Worm (Caenorhabditis elegans) whole organism, L1 larva: Measurements from ENCODE around the gene him-14.

Experiments used
- C34B4.2 ChIP-seq: sonication (generic microtip); optimal IDR thresholded peaks from 2 replicates; lab custom pipeline; 2017; ENCODE audit warnings: mild to moderate bottlenecking, missing genetic modification characterization, missing compliant biosample characterization
- F16B12.6 ChIP-seq: fragments of 150-350 bp; optimal IDR thresholded peaks from 2 replicates; lab custom pipeline; 2014; ENCODE audit warnings: missing biosample characterization, missing genetic modification characterization
- alr-1 ChIP-seq: fragments of 200-800 bp; sonication (Bioruptor generic); optimal IDR thresholded peaks from 2 replicates; lab custom pipeline; 2018; ENCODE audit warnings: borderline replicate concordance, mild to moderate bottlenecking, missing genetic modification characterization, missing compliant biosample characterization
- aly-2 ChIP-seq: fragments of 150-350 bp; optimal IDR thresholded peaks from 2 replicates; lab custom pipeline; 2014; ENCODE audit warnings: missing biosample characterization, missing genetic modification characterization
- ama-1 ChIP-seq: fragments of 150-350 bp; optimal IDR thresholded peaks from 2 replicates; lab custom pipeline; 2014
- blmp-1 ChIP-seq: fragments of 150-350 bp; optimal IDR thresholded peaks from 2 replicates; lab custom pipeline; 2014; ENCODE audit warnings: missing biosample characterization, missing genetic modification characterization
- ceh-63 ChIP-seq: fragments of 200-800 bp; sonication (Bioruptor generic); optimal IDR thresholded peaks from 2 replicates; lab custom pipeline; 2018; ENCODE audit warnings: mild to moderate bottlenecking, missing genetic modification characterization, missing compliant biosample characterization
- ceh-8 ChIP-seq: fragments of 200-800 bp; sonication (Bioruptor generic); optimal IDR thresholded peaks from 2 replicates; lab custom pipeline; 2018; ENCODE audit warnings: mild to moderate bottlenecking, missing genetic modification characterization, moderate library complexity, missing compliant biosample characterization
- ceh-82 ChIP-seq, 3 experiments: fragments of 150-350 bp in 1 of 3; sonication (generic microtip) in 2 of 3; optimal IDR thresholded peaks; 2 replicates each; lab custom pipeline; 2014 to 2017; ENCODE audit warnings: missing biosample characterization in 3 of 3, missing genetic modification characterization in 3 of 3
- ceh-88 ChIP-seq: fragments of 200-800 bp; sonication (Bioruptor generic); IDR thresholded peaks from 2 replicates; pipeline ENCODE4 v1.3.6; 2022; ENCODE audit warnings: missing genetic modification characterization, missing compliant biosample characterization
- ceh-90 ChIP-seq: sonication (generic microtip); optimal IDR thresholded peaks from 2 replicates; lab custom pipeline; 2016; ENCODE audit warnings: missing genetic modification characterization, missing compliant biosample characterization
- dpl-1 ChIP-seq, 3 experiments: fragments of 150-350 bp in 2 of 3; sonication (generic microtip) in 1 of 3; optimal IDR thresholded peaks; 2 replicates each; lab custom pipeline; 2014 to 2017; ENCODE audit warnings: missing biosample characterization in 3 of 3, missing genetic modification characterization in 3 of 3, missing genetic modification reagents in 3 of 3
- dsc-1 ChIP-seq: sonication (generic microtip); optimal IDR thresholded peaks from 2 replicates; lab custom pipeline; 2016; ENCODE audit warnings: mild to moderate bottlenecking, missing genetic modification characterization, missing compliant biosample characterization
- egl-13 ChIP-seq: sonication (generic microtip); optimal IDR thresholded peaks from 2 replicates; lab custom pipeline; 2016; ENCODE audit warnings: missing genotype, missing genetic modification reagents, missing genetic modification characterization, missing compliant biosample characterization
- egl-27 ChIP-seq, 2 experiments: fragments of 150-350 bp in 1 of 2; sonication (generic microtip); optimal IDR thresholded peaks; 3 replicates each; lab custom pipeline; 2017 to 2018; ENCODE audit warnings: missing biosample characterization in 2 of 2, missing genetic modification characterization in 2 of 2, missing genetic modification reagents in 2 of 2
- elt-3 ChIP-seq, 6 experiments: fragments of 150-350 bp in 1 of 6; sonication (generic microtip); optimal IDR thresholded peaks; 2 replicates each; lab custom pipeline; 2017 to 2018; ENCODE audit warnings: missing biosample characterization in 6 of 6, missing genetic modification characterization in 6 of 6, inconsistent platforms in 1 of 6
- ets-5 ChIP-seq: fragments of 200-800 bp; sonication (Bioruptor generic); IDR thresholded peaks from 2 replicates; pipeline ENCODE4 v1.3.6; 2022; ENCODE audit warnings: missing genetic modification characterization, missing compliant biosample characterization
- fkh-10 ChIP-seq: sonication (generic microtip); optimal IDR thresholded peaks from 2 replicates; lab custom pipeline; 2017; ENCODE audit warnings: missing biosample characterization, missing genetic modification reagents, missing genetic modification characterization
- grh-1 ChIP-seq: fragments of 200-800 bp; sonication (Bioruptor generic); IDR thresholded peaks from 2 replicates; pipeline ENCODE4 v1.3.6; 2022; ENCODE audit warnings: missing genetic modification reagents, missing genetic modification characterization, missing compliant biosample characterization
- hlh-17 ChIP-seq: fragments of 200-800 bp; sonication (Bioruptor generic); optimal IDR thresholded peaks from 2 replicates; lab custom pipeline; 2018; ENCODE audit warnings: missing genetic modification characterization, mild to moderate bottlenecking, missing compliant biosample characterization, moderate library complexity, borderline replicate concordance
- hpl-2 ChIP-seq: fragments of 150-350 bp; optimal IDR thresholded peaks from 2 replicates; lab custom pipeline; 2014; ENCODE audit warnings: missing biosample characterization, missing genetic modification reagents, missing genetic modification characterization
- irx-1 ChIP-seq: sonication (generic microtip); optimal IDR thresholded peaks from 2 replicates; lab custom pipeline; 2016; ENCODE audit warnings: missing genetic modification characterization, missing compliant biosample characterization
- jun-1 ChIP-seq: fragments of 150-350 bp; optimal IDR thresholded peaks from 2 replicates; lab custom pipeline; 2014; ENCODE audit warnings: missing biosample characterization, missing genetic modification reagents, missing genetic modification characterization
- lin-13 ChIP-seq: fragments of 150-350 bp; optimal IDR thresholded peaks from 2 replicates; lab custom pipeline; 2014; ENCODE audit warnings: missing biosample characterization, missing genetic modification reagents, missing genetic modification characterization
- lin-14 ChIP-seq: fragments of 200-800 bp; sonication (Bioruptor generic); optimal IDR thresholded peaks from 2 replicates; lab custom pipeline; 2018; ENCODE audit warnings: mild to moderate bottlenecking, missing genetic modification characterization, moderate library complexity, missing compliant biosample characterization
- lin-35 ChIP-seq, 2 experiments: fragments of 150-350 bp; optimal IDR thresholded peaks; 2 replicates each; lab custom pipeline; 2014; ENCODE audit warnings: missing biosample characterization in 2 of 2, missing genetic modification characterization in 2 of 2, missing genetic modification reagents in 2 of 2
- lir-3 ChIP-seq: sonication (generic microtip); optimal IDR thresholded peaks from 2 replicates; lab custom pipeline; 2016; ENCODE audit warnings: mild to moderate bottlenecking, missing genetic modification characterization, moderate library complexity, missing compliant biosample characterization; ENCODE audit not compliant: poor library complexity
- lsy-2 ChIP-seq, 2 experiments: fragments of 150-350 bp; optimal IDR thresholded peaks; 2 replicates each; lab custom pipeline; 2014; ENCODE audit warnings: missing biosample characterization in 2 of 2, missing genetic modification characterization in 2 of 2
- mdl-1 ChIP-seq, 2 experiments: fragments of 150-350 bp; optimal IDR thresholded peaks; 2 replicates each; lab custom pipeline; 2014 to 2017; ENCODE audit warnings: missing biosample characterization in 2 of 2, missing genetic modification characterization in 2 of 2, inconsistent platforms in 1 of 2
- mef-2 ChIP-seq: fragments of 150-350 bp; optimal IDR thresholded peaks from 2 replicates; lab custom pipeline; 2014; ENCODE audit warnings: missing biosample characterization, missing genetic modification characterization
- mep-1 ChIP-seq: fragments of 150-350 bp; optimal IDR thresholded peaks from 2 replicates; lab custom pipeline; 2014; ENCODE audit warnings: missing biosample characterization, missing genetic modification characterization
- nhr-11 ChIP-seq: fragments of 150-350 bp; optimal IDR thresholded peaks from 2 replicates; lab custom pipeline; 2014; ENCODE audit warnings: missing biosample characterization, missing genetic modification characterization
- nhr-20 ChIP-seq: sonication (generic microtip); optimal IDR thresholded peaks from 2 replicates; lab custom pipeline; 2016; ENCODE audit warnings: mild to moderate bottlenecking, missing genetic modification characterization, missing compliant biosample characterization
- nhr-47 ChIP-seq: sonication (generic microtip); optimal IDR thresholded peaks from 2 replicates; lab custom pipeline; 2016; ENCODE audit warnings: mild to moderate bottlenecking, missing genetic modification characterization, moderate library complexity, missing compliant biosample characterization
- nhr-71 ChIP-seq: sonication (generic microtip); optimal IDR thresholded peaks from 2 replicates; lab custom pipeline; 2016; ENCODE audit warnings: mild to moderate bottlenecking, missing genetic modification characterization, moderate library complexity, missing compliant biosample characterization
- nhr-84 ChIP-seq: sonication (generic microtip); optimal IDR thresholded peaks from 2 replicates; lab custom pipeline; 2017; ENCODE audit warnings: missing biosample characterization, missing genetic modification characterization
- nhr-90 ChIP-seq: sonication (generic microtip); optimal IDR thresholded peaks from 2 replicates; lab custom pipeline; 2016; ENCODE audit warnings: mild to moderate bottlenecking, missing genetic modification characterization, missing compliant biosample characterization; ENCODE audit not compliant: poor library complexity
- pax-3 ChIP-seq: fragments of 200-800 bp; sonication (Bioruptor generic); optimal IDR thresholded peaks from 2 replicates; lab custom pipeline; 2018; ENCODE audit warnings: mild to moderate bottlenecking, missing genetic modification characterization, moderate library complexity, missing compliant biosample characterization
- pqm-1 ChIP-seq: sonication (generic microtip); optimal IDR thresholded peaks from 3 replicates; lab custom pipeline; 2017; ENCODE audit warnings: missing biosample characterization, missing genetic modification characterization
- snu-23 ChIP-seq: sonication (generic microtip); optimal IDR thresholded peaks from 2 replicates; lab custom pipeline; 2016; ENCODE audit warnings: missing genetic modification characterization, missing compliant biosample characterization
- swsn-7 ChIP-seq: sonication (generic microtip); optimal IDR thresholded peaks from 2 replicates; lab custom pipeline; 2016; ENCODE audit warnings: missing genetic modification characterization, missing compliant biosample characterization
- tbx-2 ChIP-seq: sonication (generic microtip); optimal IDR thresholded peaks from 2 replicates; lab custom pipeline; 2016; ENCODE audit warnings: missing genetic modification characterization, missing compliant biosample characterization
- unc-30 ChIP-seq: sonication (generic microtip); optimal IDR thresholded peaks from 2 replicates; lab custom pipeline; 2017; ENCODE audit warnings: missing biosample characterization, missing genetic modification characterization
- unc-62 ChIP-seq: fragments of 150-350 bp; optimal IDR thresholded peaks from 2 replicates; lab custom pipeline; 2014; ENCODE audit warnings: missing biosample characterization, missing genetic modification reagents, missing genetic modification characterization
- unc-86 ChIP-seq: sonication (generic microtip); optimal IDR thresholded peaks from 2 replicates; lab custom pipeline; 2016; ENCODE audit warnings: missing genetic modification characterization, missing compliant biosample characterization
- unc-98 ChIP-seq: fragments of 200-800 bp; sonication (Bioruptor generic); IDR thresholded peaks from 2 replicates; pipeline ENCODE4 v1.3.6; 2022; ENCODE audit warnings: missing genetic modification characterization, missing compliant biosample characterization
- vab-15 ChIP-seq: sonication (generic microtip); optimal IDR thresholded peaks from 2 replicates; lab custom pipeline; 2017; ENCODE audit warnings: missing genotype, mild to moderate bottlenecking, missing genetic modification characterization, missing compliant biosample characterization
- xbp-1 ChIP-seq: sonication (generic microtip); optimal IDR thresholded peaks from 2 replicates; lab custom pipeline; 2016; ENCODE audit warnings: missing genetic modification characterization, missing compliant biosample characterization
- ztf-11 ChIP-seq, 2 experiments: sonication (generic microtip); optimal IDR thresholded peaks; 2 replicates each; lab custom pipeline; 2016 to 2017; ENCODE audit warnings: missing genetic modification characterization in 2 of 2, missing biosample characterization in 1 of 2, missing compliant biosample characterization in 1 of 2
- ztf-4 ChIP-seq: fragments of 150-350 bp; optimal IDR thresholded peaks from 2 replicates; lab custom pipeline; 2014; ENCODE audit warnings: missing biosample characterization, missing genetic modification characterization

The him-14 gene

DNA sequence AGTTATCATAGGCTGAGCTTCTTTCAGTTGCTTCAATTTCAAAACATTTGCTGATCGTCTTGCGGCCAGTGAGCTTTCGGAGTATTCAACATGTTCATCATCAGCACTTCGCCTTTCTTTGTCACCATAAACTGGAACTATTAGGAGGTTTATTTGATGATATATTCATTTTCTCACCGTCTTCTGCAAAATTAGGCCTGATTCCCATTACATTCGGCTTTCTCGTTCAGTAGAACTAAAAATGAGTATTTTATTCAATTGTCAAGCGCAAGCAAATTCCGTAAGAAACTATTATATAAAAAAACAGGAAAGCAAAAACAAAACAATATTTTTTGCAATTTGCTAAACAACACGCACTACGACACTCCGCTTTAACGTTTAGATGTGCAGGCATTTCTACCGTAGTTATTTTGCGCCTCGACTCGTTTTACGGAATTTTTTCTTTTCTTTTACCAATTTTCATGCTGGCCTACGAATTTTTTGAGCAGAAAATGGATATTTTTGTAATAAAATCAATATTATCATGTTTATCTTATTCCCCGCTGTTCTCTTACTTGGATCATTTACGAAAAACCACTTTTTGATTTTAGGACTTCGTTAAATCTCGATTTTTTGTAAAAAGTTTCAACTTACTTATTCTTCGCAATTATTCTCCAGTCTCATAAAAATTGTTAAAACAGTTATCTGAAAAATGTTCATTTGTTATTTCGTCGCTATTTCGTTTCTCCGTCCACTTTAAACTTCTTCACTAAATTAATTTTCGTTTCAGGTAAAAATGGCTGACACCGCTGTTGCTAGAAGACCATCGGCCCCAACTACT lies 35.2 kb upstream of the him-14 start, which contains the start of the genes farl-11 and rpl-33 (continued):
- TF ChIP-seq vab-15 (tag; lab: Kevin White, UChicago): no peak
- no peak for TF ChIP-seq ceh-8 (GFP tag; lab: Kevin White, UChicago)
- no peak for TF ChIP-seq nhr-84 (tag; lab: Kevin White, UChicago)
- TF ChIP-seq mep-1 (tag; lab: Kevin White, UChicago): peak; percentile 96
- peak; percentile 77 to 92 (median 80) for TF ChIP-seq ceh-82 (tag; optimal IDR thresholded peaks at IDR 0.05; lab: Kevin White, UChicago)
- no peak for TF ChIP-seq unc-98 (GFP tag; lab: Robert Waterston, UW)
- TF ChIP-seq irx-1 (tag; lab: Kevin White, UChicago): peak; percentile 43
- TF ChIP-seq ztf-4: no peak
- no peak for TF ChIP-seq ceh-63 (GFP tag; lab: Kevin White, UChicago)
- TF ChIP-seq snu-23: peak; percentile 92
- TF ChIP-seq dpl-1 (GFP tag; optimal IDR thresholded peaks at IDR 0.05; lab: Kevin White, UChicago): peak; percentile 75 to 83 (median 81)
- TF ChIP-seq ztf-11 (tag; optimal IDR thresholded peaks at IDR 0.05; lab: Kevin White, UChicago): peak in 1 of 2 experiments; percentile 57
- TF ChIP-seq unc-30 (tag; lab: Kevin White, UChicago): no peak
- no peak for TF ChIP-seq pqm-1 (tag; lab: Kevin White, UChicago)
- TF ChIP-seq nhr-71 (tag; lab: Kevin White, UChicago): peak; percentile 87
- TF ChIP-seq lir-3 (tag; lab: Kevin White, UChicago): peak; percentile 58
- no peak for TF ChIP-seq unc-62 (GFP tag; lab: Kevin White, UChicago)
- peak; percentile 79 for TF ChIP-seq lin-13 (GFP tag; lab: Kevin White, UChicago)
- no peak for TF ChIP-seq egl-27 (tag; optimal IDR thresholded peaks at IDR 0.05; lab: Kevin White, UChicago)
- TF ChIP-seq grh-1 (GFP tag; lab: Robert Waterston, UW): peak; percentile 53; the same call in 1 of the 2 replicates
- TF ChIP-seq hlh-17 (GFP tag; lab: Kevin White, UChicago): no peak
- TF ChIP-seq nhr-47 (tag; lab: Kevin White, UChicago): peak; percentile 83
- peak; percentile 34 for TF ChIP-seq egl-13 (tag; lab: Kevin White, UChicago)
- TF ChIP-seq ets-5 (GFP tag; lab: Robert Waterston, UW): no peak
- TF ChIP-seq lin-14 (GFP tag; lab: Kevin White, UChicago): peak; percentile 85
- no peak for TF ChIP-seq C34B4.2
- TF ChIP-seq lin-35 (GFP tag; optimal IDR thresholded peaks at IDR 0.05; lab: Kevin White, UChicago): peak; percentile 83 to 93
- TF ChIP-seq F16B12.6 (tag; lab: Kevin White, UChicago): peak; percentile 70
- TF ChIP-seq mdl-1 (tag; optimal IDR thresholded peaks at IDR 0.05; lab: Kevin White, UChicago): peak in 1 of 2 experiments; percentile 65
- TF ChIP-seq nhr-90 (tag; lab: Kevin White, UChicago): peak; percentile 68
- peak; percentile 34 for TF ChIP-seq pax-3 (tag; lab: Kevin White, UChicago)
- TF ChIP-seq dsc-1 (tag; lab: Kevin White, UChicago): peak; percentile 64
- TF ChIP-seq unc-86 (tag; lab: Kevin White, UChicago): peak; percentile 68
- TF ChIP-seq blmp-1 (tag; lab: Kevin White, UChicago): peak; percentile 84
- TF ChIP-seq nhr-20 (tag; lab: Kevin White, UChicago): peak; percentile 86
- TF ChIP-seq alr-1 (tag; lab: Kevin White, UChicago): no peak
- no peak for TF ChIP-seq mef-2 (tag; lab: Kevin White, UChicago)
- TF ChIP-seq xbp-1: peak; percentile 81
- peak; percentile 39 for TF ChIP-seq nhr-11 (tag; lab: Kevin White, UChicago)
- TF ChIP-seq swsn-7 (tag; lab: Kevin White, UChicago): peak; percentile 76
- TF ChIP-seq fkh-10: peak; percentile 33
- peak; percentile 60 for TF ChIP-seq jun-1 (tag; lab: Kevin White, UChicago)
- peak; percentile 52 for TF ChIP-seq hpl-2 (GFP tag; lab: Kevin White, UChicago)
- peak; percentile 26; the same call in 1 of the 2 replicates for TF ChIP-seq ceh-88 (GFP tag; lab: Robert Waterston, UW)
- peak; percentile 62 for TF ChIP-seq ama-1
- no peak for TF ChIP-seq ceh-90
- TF ChIP-seq tbx-2 (tag; lab: Kevin White, UChicago): peak; percentile 81
- TF ChIP-seq elt-3 (tag; optimal IDR thresholded peaks at IDR 0.05; lab: Kevin White, UChicago): peak in 4 of 6 experiments; percentile 14 to 84 (median 61)
- TF ChIP-seq aly-2 (tag; lab: Kevin White, UChicago): peak; percentile 77
- TF ChIP-seq lsy-2 (tag; optimal IDR thresholded peaks at IDR 0.05; lab: Kevin White, UChicago): peak; percentile 98 to 100
